Fruit fly (Drosophila melanogaster) whole organism, pupa: ENCODE results near the gene Snoo.
A peak's percentile ranks its signal among the peaks of the same experiment; 100 is the strongest.

Source experiments
- CG17806 ChIP-seq: fragments of 200-800 bp; sonication (Bioruptor generic); optimal IDR thresholded peaks from 2 replicates; lab custom pipeline; 2018; ENCODE audit warnings: missing biosample characterization, mild to moderate bottlenecking, missing genetic modification characterization, moderate library complexity
- CG8159 ChIP-seq: fragments of 200-800 bp; sonication (Bioruptor generic); optimal IDR thresholded peaks from 3 replicates; lab custom pipeline; 2018; ENCODE audit warnings: missing biosample characterization, mild to moderate bottlenecking, missing genetic modification characterization, moderate library complexity
- CG9948 ChIP-seq: fragments of 200-800 bp; sonication (Bioruptor generic); optimal IDR thresholded peaks from 2 replicates; lab custom pipeline; 2018; ENCODE audit warnings: missing biosample characterization, mild to moderate bottlenecking, missing genetic modification characterization, moderate library complexity
- D1 ChIP-seq: fragments of 200-800 bp; sonication (Bioruptor generic); optimal IDR thresholded peaks from 2 replicates; lab custom pipeline; 2018; ENCODE audit warnings: missing biosample characterization, mild to moderate bottlenecking, missing genetic modification characterization, moderate library complexity
- EcR ChIP-seq: fragments of 200-800 bp; sonication (Bioruptor generic); optimal IDR thresholded peaks from 3 replicates; lab custom pipeline; 2019; ENCODE audit warnings: missing biosample characterization, missing genetic modification characterization, mild to moderate bottlenecking, moderate library complexity, missing genetic modification reagents
- fd96Ca ChIP-seq: fragments of 200-800 bp; sonication (Bioruptor generic); IDR thresholded peaks from 3 replicates; pipeline ENCODE4 v1.3.6; 2022; ENCODE audit warnings: missing biosample characterization, missing genetic modification characterization
- rn ChIP-seq: fragments of 200-800 bp; sonication (Bioruptor generic); IDR thresholded peaks from 2 replicates; pipeline ENCODE4 v1.3.6; 2022; ENCODE audit warnings: missing biosample characterization, missing genetic modification characterization

dm6 chr2L:8031588-8031987, 47.6 kb upstream of the Snoo start:
- TF ChIP-seq EcR (peak; percentile 54), fd96Ca (no peak), rn (GFP tag; lab: Robert Waterston, UW) (no peak), CG8159 (tag; lab: Kevin White, UChicago) (no peak), CG9948 (tag; lab: Kevin White, UChicago) (no peak), CG17806 (tag; lab: Kevin White, UChicago) (no peak), D1 (tag; lab: Kevin White, UChicago) (no peak)
